Worm (Caenorhabditis elegans): ENCODE results near the gene R13A1.1.

R13A1.1 gene

ce11 chrIV:7195734-7196133 is 24.1 kb upstream of the R13A1.1 start, which contains the start of gene best-16:
TSS of gene best-16 (minus strand) at chrIV:7195834.
- TF ChIP-seq ama-1 (optimal IDR thresholded peaks at IDR 0.05) (no peak), flt-1 (GFP tag; IDR thresholded peaks at IDR 0.05) (no peak), hmg-4 (GFP tag; optimal IDR thresholded peaks at IDR 0.05) (no peak), pes-1 (GFP tag; IDR thresholded peaks at IDR 0.05) (no peak), hnd-1 (tag; optimal IDR thresholded peaks at IDR 0.05) (no peak), tbx-37 (GFP tag; conservative IDR thresholded peaks at IDR 0.05) (no peak), sea-1 (GFP tag; conservative IDR thresholded peaks at IDR 0.05) (no peak), scrt-1 (GFP tag; IDR thresholded peaks at IDR 0.05) (no peak), tbx-11 (GFP tag; IDR thresholded peaks at IDR 0.05) (no peak), B0310.2 (tag; optimal IDR thresholded peaks at IDR 0.05) (no peak), hmbx-1 (tag; optimal IDR thresholded peaks at IDR 0.05) (no peak), F13C5.2 (tag; optimal IDR thresholded peaks at IDR 0.05) (no peak), ets-7 (tag; optimal IDR thresholded peaks at IDR 0.05) (no peak), tra-4 (tag; optimal IDR thresholded peaks at IDR 0.05) (no peak), ceh-36 (tag; optimal IDR thresholded peaks at IDR 0.05) (no peak), aly-1 (tag; optimal IDR thresholded peaks at IDR 0.05) (no peak), ceh-13 (GFP tag; optimal IDR thresholded peaks at IDR 0.05) (no peak)

ce11 chrIV:7196853-7197252 is 23.0 kb upstream of the R13A1.1 start, which contains the start of gene unc-8:
TSS of gene unc-8 (plus strand) at chrIV:7197153.
- no peak for TF ChIP-seq sea-1 (GFP tag; conservative IDR thresholded peaks at IDR 0.05)
- no peak for TF ChIP-seq scrt-1 (GFP tag; IDR thresholded peaks at IDR 0.05)
- no peak for TF ChIP-seq flt-1 (GFP tag; IDR thresholded peaks at IDR 0.05)
- no peak for TF ChIP-seq hmg-4 (GFP tag; optimal IDR thresholded peaks at IDR 0.05)
- TF ChIP-seq tra-4 (tag; optimal IDR thresholded peaks at IDR 0.05): no peak
- TF ChIP-seq ceh-36 (tag; optimal IDR thresholded peaks at IDR 0.05): no peak
- TF ChIP-seq ets-7 (tag; optimal IDR thresholded peaks at IDR 0.05): no peak
- TF ChIP-seq B0310.2 (tag; optimal IDR thresholded peaks at IDR 0.05): no peak
- TF ChIP-seq F13C5.2 (tag; optimal IDR thresholded peaks at IDR 0.05): no peak
- no peak for TF ChIP-seq tbx-37 (GFP tag; conservative IDR thresholded peaks at IDR 0.05)
- no peak for TF ChIP-seq hnd-1 (tag; optimal IDR thresholded peaks at IDR 0.05)
- no peak for TF ChIP-seq aly-1 (tag; optimal IDR thresholded peaks at IDR 0.05)
- no peak for TF ChIP-seq hmbx-1 (tag; optimal IDR thresholded peaks at IDR 0.05)
- TF ChIP-seq ama-1 (optimal IDR thresholded peaks at IDR 0.05): no peak

- TF ChIP-seq tra-4 (tag; optimal IDR thresholded peaks at IDR 0.05) (no peak), ets-7 (tag; optimal IDR thresholded peaks at IDR 0.05) (no peak), ceh-13 (GFP tag; optimal IDR thresholded peaks at IDR 0.05) (no peak), hnd-1 (tag; optimal IDR thresholded peaks at IDR 0.05) (no peak), tbx-37 (GFP tag; conservative IDR thresholded peaks at IDR 0.05) (no peak), tbx-11 (GFP tag; IDR thresholded peaks at IDR 0.05) (no peak), B0310.2 (tag; optimal IDR thresholded peaks at IDR 0.05) (no peak), scrt-1 (GFP tag; IDR thresholded peaks at IDR 0.05) (no peak), aly-1 (tag; optimal IDR thresholded peaks at IDR 0.05) (no peak), ama-1 (optimal IDR thresholded peaks at IDR 0.05) (no peak), sea-1 (GFP tag; conservative IDR thresholded peaks at IDR 0.05) (no peak), pes-1 (GFP tag; IDR thresholded peaks at IDR 0.05) (no peak), hmbx-1 (tag; optimal IDR thresholded peaks at IDR 0.05) (no peak), hmg-4 (GFP tag; optimal IDR thresholded peaks at IDR 0.05) (no peak), flt-1 (GFP tag; IDR thresholded peaks at IDR 0.05) (no peak), ceh-36 (tag; optimal IDR thresholded peaks at IDR 0.05) (no peak), F13C5.2 (tag; optimal IDR thresholded peaks at IDR 0.05) (no peak)
Measured at ce11 chrIV:7203696-7204095, 16.1 kb upstream of the R13A1.1 start, which contains the start of gene R13A1.3. TSS of gene R13A1.3 (plus strand) at chrIV:7203996.

ce11 chrIV:7205969-7206368 is 13.9 kb upstream of the R13A1.1 start, which contains the start of gene kcc-1:
TSS of gene kcc-1 (plus strand) at chrIV:7206269.
- TF ChIP-seq ceh-36 (tag; optimal IDR thresholded peaks at IDR 0.05) (no peak), tra-4 (tag; optimal IDR thresholded peaks at IDR 0.05) (no peak), ama-1 (optimal IDR thresholded peaks at IDR 0.05) (no peak), tbx-11 (GFP tag; IDR thresholded peaks at IDR 0.05) (no peak), ceh-13 (GFP tag; optimal IDR thresholded peaks at IDR 0.05) (no peak), flt-1 (GFP tag; IDR thresholded peaks at IDR 0.05) (no peak), F13C5.2 (tag; optimal IDR thresholded peaks at IDR 0.05) (no peak), tbx-37 (GFP tag; conservative IDR thresholded peaks at IDR 0.05) (no peak)

ce11 chrIV:7208961-7209360 is 10.9 kb upstream of the R13A1.1 start:
- TF ChIP-seq aly-1 (tag; optimal IDR thresholded peaks at IDR 0.05): no peak
- no peak for TF ChIP-seq ama-1 (optimal IDR thresholded peaks at IDR 0.05)
- TF ChIP-seq tbx-11 (GFP tag; IDR thresholded peaks at IDR 0.05): no peak
- TF ChIP-seq scrt-1 (GFP tag; IDR thresholded peaks at IDR 0.05): no peak
- no peak for TF ChIP-seq tbx-37 (GFP tag; conservative IDR thresholded peaks at IDR 0.05)
- TF ChIP-seq ceh-13 (GFP tag; optimal IDR thresholded peaks at IDR 0.05): no peak
- no peak for TF ChIP-seq sea-1 (GFP tag; conservative IDR thresholded peaks at IDR 0.05)
- no peak for TF ChIP-seq F13C5.2 (tag; optimal IDR thresholded peaks at IDR 0.05)
- no peak for TF ChIP-seq B0310.2 (tag; optimal IDR thresholded peaks at IDR 0.05)
- no peak for TF ChIP-seq hmbx-1 (tag; optimal IDR thresholded peaks at IDR 0.05)
- TF ChIP-seq hmg-4 (GFP tag; optimal IDR thresholded peaks at IDR 0.05): no peak
- no peak for TF ChIP-seq hnd-1 (tag; optimal IDR thresholded peaks at IDR 0.05)
- no peak for TF ChIP-seq flt-1 (GFP tag; IDR thresholded peaks at IDR 0.05)
- no peak for TF ChIP-seq ceh-36 (tag; optimal IDR thresholded peaks at IDR 0.05)

ce11 chrIV:7211313-7211712 is 8.5 kb upstream of the R13A1.1 start:
- TF ChIP-seq aly-1 (tag; optimal IDR thresholded peaks at IDR 0.05): no peak
- TF ChIP-seq sea-1 (GFP tag; conservative IDR thresholded peaks at IDR 0.05): no peak
- no peak for TF ChIP-seq ama-1 (optimal IDR thresholded peaks at IDR 0.05)
- TF ChIP-seq ceh-13 (GFP tag; optimal IDR thresholded peaks at IDR 0.05): no peak
- TF ChIP-seq flt-1 (GFP tag; IDR thresholded peaks at IDR 0.05): no peak
- TF ChIP-seq hnd-1 (tag; optimal IDR thresholded peaks at IDR 0.05): no peak
- TF ChIP-seq tbx-37 (GFP tag; conservative IDR thresholded peaks at IDR 0.05): no peak
- TF ChIP-seq pes-1 (GFP tag; IDR thresholded peaks at IDR 0.05): no peak
- no peak for TF ChIP-seq tbx-11 (GFP tag; IDR thresholded peaks at IDR 0.05)
- no peak for TF ChIP-seq tra-4 (tag; optimal IDR thresholded peaks at IDR 0.05)
- no peak for TF ChIP-seq B0310.2 (tag; optimal IDR thresholded peaks at IDR 0.05)
- TF ChIP-seq scrt-1 (GFP tag; IDR thresholded peaks at IDR 0.05): no peak
- no peak for TF ChIP-seq ceh-36 (tag; optimal IDR thresholded peaks at IDR 0.05)
- no peak for TF ChIP-seq F13C5.2 (tag; optimal IDR thresholded peaks at IDR 0.05)
- no peak for TF ChIP-seq hmbx-1 (tag; optimal IDR thresholded peaks at IDR 0.05)

- no peak for TF ChIP-seq tbx-37 (GFP tag; conservative IDR thresholded peaks at IDR 0.05)
- TF ChIP-seq scrt-1 (GFP tag; IDR thresholded peaks at IDR 0.05): no peak
- TF ChIP-seq B0310.2 (tag; optimal IDR thresholded peaks at IDR 0.05): no peak
- no peak for TF ChIP-seq tbx-11 (GFP tag; IDR thresholded peaks at IDR 0.05)
Measured at ce11 chrIV:7212769-7213168, 7.1 kb upstream of the R13A1.1 start.
